Fruit fly (Drosophila melanogaster): ENCODE results near the gene CG14034.

CG14034 gene

dm6 chr2L:5242194-5242914 lies 26.0 kb upstream of the CG14034 start:
- TF ChIP-seq br (GFP tag; optimal IDR thresholded peaks at IDR 0.05): peak; percentile 22
- peak in 1 of 2 experiments; percentile 69 for TF ChIP-seq foxo (GFP tag; optimal IDR thresholded peaks at IDR 0.05)
- TF ChIP-seq tai (GFP tag; optimal IDR thresholded peaks at IDR 0.05): no peak
- no peak for TF ChIP-seq Mio (GFP tag; optimal IDR thresholded peaks at IDR 0.05)
- no peak for TF ChIP-seq dmrt93B (GFP tag; optimal IDR thresholded peaks at IDR 0.05)
- no peak for TF ChIP-seq Jra (GFP tag; optimal IDR thresholded peaks at IDR 0.05)
- TF ChIP-seq jim (GFP tag; optimal IDR thresholded peaks at IDR 0.05): no peak
- peak; percentile 45 for TF ChIP-seq brk (GFP tag; optimal IDR thresholded peaks at IDR 0.05)
- TF ChIP-seq Hnf4 (GFP tag; optimal IDR thresholded peaks at IDR 0.05): peak; percentile 52
- no peak for TF ChIP-seq lola (GFP tag; optimal IDR thresholded peaks at IDR 0.05)
- no peak for TF ChIP-seq Vsx2 (GFP tag; optimal IDR thresholded peaks at IDR 0.05; ENCODE audit: partially characterized antibody)
- peak; percentile 24 for TF ChIP-seq HLH106 (tag; optimal IDR thresholded peaks at IDR 0.05)
- TF ChIP-seq Dif (GFP tag; optimal IDR thresholded peaks at IDR 0.05; ENCODE audit: partially characterized antibody): no peak
- TF ChIP-seq h (GFP tag; optimal IDR thresholded peaks at IDR 0.05): peak; percentile 74
- TF ChIP-seq psq (GFP tag; optimal IDR thresholded peaks at IDR 0.05): peak; percentile 23
- no peak for TF ChIP-seq Hr83 (GFP tag; optimal IDR thresholded peaks at IDR 0.05; ENCODE audit: poor library complexity, severe bottlenecking)
- no peak for TF ChIP-seq Hr78 (GFP tag; optimal IDR thresholded peaks at IDR 0.05)
- TF ChIP-seq OdsH (GFP tag; optimal IDR thresholded peaks at IDR 0.05): peak; percentile 55
- no peak for TF ChIP-seq sage (GFP tag; optimal IDR thresholded peaks at IDR 0.05)
- no peak for TF ChIP-seq dl (GFP tag; optimal IDR thresholded peaks at IDR 0.05; ENCODE audit: insufficient read depth in 1 of 2, partially characterized antibody in 2 of 2)
- TF ChIP-seq woc (GFP tag; optimal IDR thresholded peaks at IDR 0.05): no peak
- peak; percentile 12 for TF ChIP-seq Sp1 (GFP tag; optimal IDR thresholded peaks at IDR 0.05)
- peak; percentile 19 for TF ChIP-seq CrebA (GFP tag; optimal IDR thresholded peaks at IDR 0.05; ENCODE audit: borderline replicate concordance)
- TF ChIP-seq Rel (GFP tag; optimal IDR thresholded peaks at IDR 0.05): no peak
- peak; percentile 52 for TF ChIP-seq Rel (tag; optimal IDR thresholded peaks at IDR 0.05)
- TF ChIP-seq rgr (GFP tag; optimal IDR thresholded peaks at IDR 0.05): peak; percentile 67
- TF ChIP-seq Abd-B (GFP tag; optimal IDR thresholded peaks at IDR 0.05): no peak
- TF ChIP-seq sv (GFP tag; optimal IDR thresholded peaks at IDR 0.05): no peak
- TF ChIP-seq fru (GFP tag; optimal IDR thresholded peaks at IDR 0.05): peak; percentile 61
- peak; percentile 52 for TF ChIP-seq ey (GFP tag; optimal IDR thresholded peaks at IDR 0.05)

dm6 chr2L:5240520-5240919 lies 24.2 kb upstream of the CG14034 start:
- no peak for TF ChIP-seq Sp1 (GFP tag; optimal IDR thresholded peaks at IDR 0.05)
- TF ChIP-seq h (GFP tag; optimal IDR thresholded peaks at IDR 0.05): no peak
- no peak for TF ChIP-seq CrebA (GFP tag; optimal IDR thresholded peaks at IDR 0.05; ENCODE audit: borderline replicate concordance)

- TF ChIP-seq CG9705 (GFP tag; optimal IDR thresholded peaks at IDR 0.05) (no peak), sv (GFP tag; optimal IDR thresholded peaks at IDR 0.05) (no peak), tai (GFP tag; optimal IDR thresholded peaks at IDR 0.05) (no peak), Jra (GFP tag; optimal IDR thresholded peaks at IDR 0.05) (no peak), Rel (GFP tag; optimal IDR thresholded peaks at IDR 0.05) (no peak), Rel (tag; optimal IDR thresholded peaks at IDR 0.05) (no peak), dmrt93B (GFP tag; optimal IDR thresholded peaks at IDR 0.05) (no peak), Sp1 (GFP tag; optimal IDR thresholded peaks at IDR 0.05) (no peak), dl (GFP tag; optimal IDR thresholded peaks at IDR 0.05; ENCODE audit: insufficient read depth in 1 of 2, partially characterized antibody in 2 of 2) (no peak), CG32264 (GFP tag; optimal IDR thresholded peaks at IDR 0.05) (no peak), Hr78 (GFP tag; optimal IDR thresholded peaks at IDR 0.05) (no peak), sage (GFP tag; optimal IDR thresholded peaks at IDR 0.05) (no peak), OdsH (GFP tag; optimal IDR thresholded peaks at IDR 0.05) (no peak), N (GFP tag; optimal IDR thresholded peaks at IDR 0.05) (no peak), woc (GFP tag; optimal IDR thresholded peaks at IDR 0.05) (no peak), jim (GFP tag; optimal IDR thresholded peaks at IDR 0.05) (no peak)
Observed at dm6 chr2L:5239433-5240278, 23.3 kb upstream of the CG14034 start.

Data from whole organism, wandering third instar larva.